Fruit fly (Drosophila melanogaster) whole organism, embryonic: ENCODE data around the gene mRpL14.

Experiments
- Atf6 ChIP-seq: fragments of 200-800 bp; sonication (Bioruptor generic); IDR thresholded peaks from 2 replicates; pipeline ENCODE4 v1.3.6; 2022; ENCODE audit warnings: missing biosample characterization, missing genetic modification characterization
- Bgb ChIP-seq: fragments of 200-800 bp; sonication (Bioruptor generic); IDR thresholded peaks from 2 replicates; pipeline ENCODE4 v1.3.6; 2022; ENCODE audit warnings: missing biosample characterization, missing genetic modification characterization; ENCODE audit not compliant: partially characterized antibody
- Blimp-1 ChIP-seq: fragments of 200-800 bp; sonication (Bioruptor generic); optimal IDR thresholded peaks from 3 replicates; lab custom pipeline; 2018; ENCODE audit warnings: missing biosample characterization, missing genetic modification characterization, mild to moderate bottlenecking, moderate library complexity, missing genetic modification reagents
- CG10147 ChIP-seq: fragments of 200-800 bp; sonication (Bioruptor generic); optimal IDR thresholded peaks from 2 replicates; lab custom pipeline; 2019; ENCODE audit warnings: missing biosample characterization, mild to moderate bottlenecking, missing genetic modification characterization, moderate library complexity
- CG10321 ChIP-seq: fragments of 200-800 bp; sonication (Bioruptor generic); IDR thresholded peaks from 2 replicates; pipeline ENCODE4 v1.3.6; 2022; ENCODE audit warnings: missing biosample characterization, missing genetic modification characterization
- CG11398 ChIP-seq: fragments of 200-800 bp; sonication (Bioruptor generic); optimal IDR thresholded peaks from 2 replicates; lab custom pipeline; 2016; ENCODE audit warnings: missing biosample characterization, missing genetic modification characterization
- CG12071 ChIP-seq: fragments of 200-800 bp; sonication (Bioruptor generic); optimal IDR thresholded peaks from 3 replicates; lab custom pipeline; 2018; ENCODE audit warnings: missing biosample characterization, mild to moderate bottlenecking, missing genetic modification characterization
- CG12299 ChIP-seq: fragments of 200-800 bp; sonication (Bioruptor generic); optimal IDR thresholded peaks from 2 replicates; lab custom pipeline; 2018; ENCODE audit warnings: missing biosample characterization, mild to moderate bottlenecking, missing genetic modification characterization
- CG15011 ChIP-seq: fragments of 200-800 bp; sonication (Bioruptor generic); optimal IDR thresholded peaks from 3 replicates; lab custom pipeline; 2018; ENCODE audit warnings: missing biosample characterization, mild to moderate bottlenecking, missing genetic modification characterization
- CG15479 ChIP-seq: fragments of 200-800 bp; sonication (Bioruptor generic); optimal IDR thresholded peaks from 3 replicates; lab custom pipeline; 2019; ENCODE audit warnings: missing biosample characterization, mild to moderate bottlenecking, missing genetic modification characterization, moderate library complexity
- CG18011 ChIP-seq: fragments of 200-800 bp; sonication (Bioruptor generic); optimal IDR thresholded peaks from 2 replicates; lab custom pipeline; 2017; ENCODE audit warnings: missing biosample characterization, missing genetic modification characterization, mild to moderate bottlenecking, moderate library complexity, missing genotype
- CG18262 ChIP-seq: fragments of 200-800 bp; optimal IDR thresholded peaks from 3 replicates; lab custom pipeline; 2019; ENCODE audit warnings: missing biosample characterization, mild to moderate bottlenecking, missing genetic modification characterization, moderate library complexity
- CG1832 ChIP-seq: fragments of 200-800 bp; sonication (Bioruptor generic); optimal IDR thresholded peaks from 2 replicates; lab custom pipeline; 2017; ENCODE audit warnings: missing biosample characterization, mild to moderate bottlenecking, missing genetic modification characterization, inconsistent platforms
- CG18619 ChIP-seq: fragments of 200-800 bp; sonication (Bioruptor generic); optimal IDR thresholded peaks from 3 replicates; lab custom pipeline; 2017; ENCODE audit warnings: missing biosample characterization, mild to moderate bottlenecking, missing genetic modification characterization
- CG2202 ChIP-seq: fragments of 200-800 bp; sonication (Bioruptor generic); optimal IDR thresholded peaks from 2 replicates; lab custom pipeline; 2018; ENCODE audit warnings: missing biosample characterization, mild to moderate bottlenecking, missing genetic modification characterization
- CG34422 ChIP-seq: fragments of 200-800 bp; sonication (Bioruptor generic); IDR thresholded peaks from 3 replicates; pipeline ENCODE4 v1.3.6; 2022; ENCODE audit warnings: missing biosample characterization, missing genetic modification characterization
- CG7357 ChIP-seq: fragments of 200-800 bp; sonication (Bioruptor generic); IDR thresholded peaks from 3 replicates; pipeline ENCODE4 v1.3.6; 2022; ENCODE audit warnings: missing biosample characterization, missing genetic modification characterization
- CG7786 ChIP-seq: fragments of 200-800 bp; sonication (Bioruptor generic); optimal IDR thresholded peaks from 2 replicates; lab custom pipeline; 2016; ENCODE audit warnings: missing biosample characterization, missing genetic modification characterization
- CG8290 ChIP-seq, 3 experiments: fragments of 200-800 bp; sonication (Bioruptor generic); optimal IDR thresholded peaks; 2 replicates each; lab custom pipeline; 2016 to 2019; ENCODE audit warnings: missing biosample characterization in 3 of 3, missing genetic modification characterization in 3 of 3, mild to moderate bottlenecking in 2 of 3, moderate library complexity in 1 of 3
- CG8388 ChIP-seq: fragments of 200-800 bp; sonication (Bioruptor generic); optimal IDR thresholded peaks from 2 replicates; lab custom pipeline; 2019; ENCODE audit warnings: missing biosample characterization, mild to moderate bottlenecking, missing genetic modification characterization, moderate library complexity
- CG8478 ChIP-seq: fragments of >200 bp; optimal IDR thresholded peaks from 2 replicates; lab custom pipeline; 2018
- Dad ChIP-seq: fragments of 200-800 bp; sonication (Bioruptor generic); optimal IDR thresholded peaks from 3 replicates; lab custom pipeline; 2016; ENCODE audit warnings: missing biosample characterization, missing genetic modification characterization
- Deaf1 ChIP-seq: fragments of 200-800 bp; optimal IDR thresholded peaks from 3 replicates; lab custom pipeline; 2019; ENCODE audit warnings: missing biosample characterization, mild to moderate bottlenecking, missing genetic modification characterization, moderate library complexity
- Med ChIP-seq: fragments of 200-800 bp; sonication (Bioruptor generic); peaks from one replicate; lab custom pipeline; 2016; ENCODE audit warnings: missing biosample characterization, missing genetic modification characterization, mild to moderate bottlenecking, inconsistent platforms, moderate library complexity
- Pdp1 ChIP-seq, 2 experiments: fragments of 200-800 bp; sonication (Bioruptor generic); optimal IDR thresholded peaks; 3 replicates each; lab custom pipeline; 2016; ENCODE audit warnings: missing biosample characterization in 2 of 2, missing genetic modification characterization in 2 of 2, mild to moderate bottlenecking in 1 of 2, moderate library complexity in 1 of 2
- Trl ChIP-seq, 3 experiments: fragments of >200 bp in 2 of 3; fragments of 200-800 bp in 1 of 3; sonication (Bioruptor generic) in 1 of 3; optimal IDR thresholded peaks; 2 replicates in 1 of 3; 3 replicates in 2 of 3; lab custom pipeline; 2016 to 2017; ENCODE audit warnings: missing biosample characterization in 1 of 3, missing genetic modification characterization in 1 of 3
- Usf ChIP-seq: fragments of 200-800 bp; sonication (Bioruptor generic); optimal IDR thresholded peaks from 2 replicates; lab custom pipeline; 2017; ENCODE audit warnings: missing genotype, missing biosample characterization, missing genetic modification characterization
- br ChIP-seq: fragments of >200 bp; optimal IDR thresholded peaks from 2 replicates; lab custom pipeline; 2017
- cato ChIP-seq: fragments of 200-800 bp; sonication (Bioruptor generic); optimal IDR thresholded peaks from 2 replicates; lab custom pipeline; 2016; ENCODE audit warnings: missing biosample characterization, missing genetic modification characterization, borderline replicate concordance
- chif ChIP-seq, 2 experiments: fragments of 200-800 bp; sonication (Bioruptor generic); optimal IDR thresholded peaks; 3 replicates each; lab custom pipeline; 2016; ENCODE audit warnings: missing biosample characterization in 2 of 2, missing genetic modification characterization in 2 of 2
- crc ChIP-seq: fragments of 200-800 bp; sonication (Bioruptor generic); optimal IDR thresholded peaks from 2 replicates; lab custom pipeline; 2016; ENCODE audit warnings: missing biosample characterization, missing genetic modification characterization
- crp ChIP-seq, 2 experiments: fragments of 200-800 bp; sonication (Bioruptor generic); optimal IDR thresholded peaks; 2 replicates in 1 of 2; 3 replicates in 1 of 2; lab custom pipeline; 2017; ENCODE audit warnings: missing biosample characterization in 2 of 2, missing genetic modification characterization in 2 of 2, mild to moderate bottlenecking in 1 of 2, moderate library complexity in 1 of 2
- dimm ChIP-seq: fragments of 200-800 bp; sonication (Bioruptor generic); IDR thresholded peaks from 2 replicates; pipeline ENCODE4 v1.3.6; 2022; ENCODE audit warnings: missing biosample characterization, missing genetic modification characterization
- kah ChIP-seq: fragments of 200-800 bp; sonication (Bioruptor generic); optimal IDR thresholded peaks from 2 replicates; lab custom pipeline; 2018; ENCODE audit warnings: missing biosample characterization, mild to moderate bottlenecking, missing genetic modification characterization
- mld ChIP-seq: fragments of 200-800 bp; sonication (Bioruptor generic); IDR thresholded peaks from 3 replicates; pipeline ENCODE4 v1.3.6; 2022; ENCODE audit warnings: missing biosample characterization, missing genetic modification characterization; ENCODE audit not compliant: partially characterized antibody
- pb ChIP-seq: fragments of 200-800 bp; sonication (Bioruptor generic); optimal IDR thresholded peaks from 3 replicates; lab custom pipeline; 2016; ENCODE audit warnings: missing biosample characterization, missing genetic modification characterization
- pnt ChIP-seq: fragments of 200-800 bp; sonication (Bioruptor generic); optimal IDR thresholded peaks from 3 replicates; lab custom pipeline; 2016; ENCODE audit warnings: missing biosample characterization, missing genetic modification characterization
- sc ChIP-seq, 3 experiments: fragments of >200 bp in 2 of 3; fragments of 200-800 bp in 1 of 3; sonication (Bioruptor generic) in 1 of 3; optimal IDR thresholded peaks; 2 replicates in 2 of 3; 3 replicates in 1 of 3; lab custom pipeline; 2017; ENCODE audit warnings: mild to moderate bottlenecking in 1 of 3, missing biosample characterization in 1 of 3, missing genetic modification characterization in 1 of 3, missing genetic modification reagents in 1 of 3
- sima ChIP-seq: fragments of 200-800 bp; sonication (Bioruptor generic); optimal IDR thresholded peaks from 2 replicates; lab custom pipeline; 2016; ENCODE audit warnings: missing biosample characterization, missing genetic modification characterization
- slbo ChIP-seq: fragments of 200-800 bp; sonication (Bioruptor generic); IDR thresholded peaks from 2 replicates; pipeline ENCODE4 v1.3.6; 2022; ENCODE audit warnings: missing biosample characterization, missing genetic modification characterization
- ssp ChIP-seq: fragments of 200-800 bp; sonication (Bioruptor generic); IDR thresholded peaks from 2 replicates; pipeline ENCODE4 v1.3.6; 2022; ENCODE audit warnings: missing biosample characterization, missing genetic modification characterization
- sug ChIP-seq: fragments of 200-800 bp; optimal IDR thresholded peaks from 2 replicates; lab custom pipeline; 2019; ENCODE audit warnings: missing biosample characterization, mild to moderate bottlenecking, missing genetic modification characterization, moderate library complexity
- tll ChIP-seq, 2 experiments: fragments of 200-800 bp in 1 of 2; fragments of >200 bp in 1 of 2; sonication (Bioruptor generic) in 1 of 2; optimal IDR thresholded peaks; 2 replicates each; lab custom pipeline; 2017 to 2019; ENCODE audit warnings: missing biosample characterization in 2 of 2, missing genetic modification characterization in 2 of 2, mild to moderate bottlenecking in 1 of 2, moderate library complexity in 1 of 2
- unpg ChIP-seq: fragments of 200-800 bp; sonication (Bioruptor generic); optimal IDR thresholded peaks from 3 replicates; lab custom pipeline; 2018; ENCODE audit warnings: missing biosample characterization, mild to moderate bottlenecking, missing genetic modification characterization, moderate library complexity

mRpL14 gene

dm6 chrX:2334556-2335137, 9.8 kb downstream of the mRpL14 start, which contains the start of gene Ilp6 (continued):
- TF ChIP-seq CG15011 (GFP tag; lab: Kevin White, UChicago) (no peak), CG18262 (tag; lab: Kevin White, UChicago) (no peak), Blimp-1 (no peak), CG34422 (GFP tag; lab: Robert Waterston, UW) (no peak), unpg (GFP tag; lab: Kevin White, UChicago) (no peak)

dm6 chrX:2334025-2334424, 10.4 kb downstream of the mRpL14 start:
- TF ChIP-seq Trl (optimal IDR thresholded peaks at IDR 0.05; lab: Kevin White, UChicago) (peak; percentile 0 to 57), Trl (GFP tag; optimal IDR thresholded peaks at IDR 0.05; lab: Kevin White, UChicago) (no peak), CG2202 (tag; lab: Kevin White, UChicago) (no peak), crp (GFP tag; optimal IDR thresholded peaks at IDR 0.05; lab: Kevin White, UChicago) (peak in 1 of 2 experiments; percentile 13), sug (tag; lab: Kevin White, UChicago) (peak; percentile 36), CG1832 (peak; percentile 82), CG10321 (peak; percentile 79), Atf6 (GFP tag; lab: Robert Waterston, UW) (no peak), Med (GFP tag; lab: Kevin White, UChicago) (peak; percentile 67), Deaf1 (tag; lab: Kevin White, UChicago) (peak; percentile 27), chif (GFP tag; optimal IDR thresholded peaks at IDR 0.05; lab: Kevin White, UChicago) (no peak), dimm (no peak), tll (GFP tag; optimal IDR thresholded peaks at IDR 0.05; lab: Kevin White, UChicago) (peak in 1 of 2 experiments; percentile 89), CG12299 (no peak), ssp (GFP tag; lab: Robert Waterston, UW) (no peak), CG15479 (GFP tag; lab: Kevin White, UChicago) (no peak)

DNA sequence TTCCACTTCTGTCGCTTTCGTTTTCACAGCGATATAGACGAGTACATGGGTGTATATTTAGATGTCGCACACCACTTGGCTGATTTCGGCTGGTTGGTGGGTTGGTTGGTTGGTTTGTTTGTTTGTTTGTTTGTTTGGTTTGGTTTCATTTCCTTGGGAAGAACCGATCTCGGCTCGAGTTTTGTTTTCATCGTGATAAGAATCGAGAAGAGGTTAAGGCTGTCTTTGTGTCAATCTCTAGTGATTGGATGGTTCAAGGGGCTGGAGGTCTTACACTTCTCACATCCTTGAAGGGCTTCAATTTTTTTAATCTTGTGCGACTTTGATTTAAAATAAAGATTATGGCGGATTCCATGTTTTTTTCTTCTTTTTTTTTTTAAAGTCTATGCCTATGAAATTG, 11.7 kb downstream of the mRpL14 start:
- TF ChIP-seq kah (GFP tag; lab: Kevin White, UChicago) (peak; percentile 60), cato (GFP tag; lab: Kevin White, UChicago) (no peak)

- TF ChIP-seq pb (GFP tag; lab: Kevin White, UChicago) = peak; percentile 54
- TF ChIP-seq br (lab: Kevin White, UChicago) = no peak
- peak; percentile 11 for TF ChIP-seq CG8290 (GFP tag; optimal IDR thresholded peaks at IDR 0.05; lab: Kevin White, UChicago)
- TF ChIP-seq CG8290 (tag; optimal IDR thresholded peaks at IDR 0.05; lab: Kevin White, UChicago) = peak in 1 of 2 experiments; percentile 31
- TF ChIP-seq pnt (GFP tag; lab: Kevin White, UChicago) = peak; percentile 73
- TF ChIP-seq CG8388 = peak; percentile 66
- peak; percentile 4 for TF ChIP-seq CG18011 (GFP tag; lab: Kevin White, UChicago)
- TF ChIP-seq slbo (GFP tag; lab: Robert Waterston, UW) = peak; percentile 82
- peak; percentile 69 to 82 for TF ChIP-seq Pdp1 (GFP tag; optimal IDR thresholded peaks at IDR 0.05; lab: Kevin White, UChicago)
- TF ChIP-seq CG7357 (GFP tag; lab: Robert Waterston, UW) = peak; percentile 52; the same call in 1 of the 3 replicates
- peak; percentile 82 for TF ChIP-seq CG7786 (GFP tag; lab: Kevin White, UChicago)
- TF ChIP-seq Bgb (GFP tag; lab: Robert Waterston, UW) = no peak
- peak; percentile 80 for TF ChIP-seq CG11398 (GFP tag; lab: Kevin White, UChicago)
- peak; percentile 35 for TF ChIP-seq CG10147
- TF ChIP-seq CG18619 (GFP tag; lab: Kevin White, UChicago) = peak; percentile 67
- TF ChIP-seq mld (GFP tag; lab: Robert Waterston, UW) = no peak
- peak; percentile 6 for TF ChIP-seq Usf (GFP tag; lab: Kevin White, UChicago)
- TF ChIP-seq sc (optimal IDR thresholded peaks at IDR 0.05; lab: Kevin White, UChicago) = no peak
- peak; percentile 7 for TF ChIP-seq sc (GFP tag; optimal IDR thresholded peaks at IDR 0.05; lab: Kevin White, UChicago)
- TF ChIP-seq sima (GFP tag; lab: Kevin White, UChicago) = no peak
- peak; percentile 30 for TF ChIP-seq crc (GFP tag; lab: Kevin White, UChicago)
- TF ChIP-seq kah (GFP tag; lab: Kevin White, UChicago) = no peak
- TF ChIP-seq Dad (GFP tag; lab: Kevin White, UChicago) = peak; percentile 76
- peak; percentile 9 for TF ChIP-seq CG12071 (GFP tag; lab: Kevin White, UChicago)
- no peak for TF ChIP-seq CG8478 (lab: Kevin White, UChicago)
Observed at dm6 chrX:2329312-2329711, 15.1 kb downstream of the mRpL14 start.
